Fruit fly (Drosophila melanogaster): ENCODE measurements around the gene yata.

yata gene

dm6 chr3R:29699220-29699619, 49.8 kb upstream of the yata start (continued):
- TF ChIP-seq Asciz (GFP tag; optimal IDR thresholded peaks at IDR 0.05) = no peak
- TF ChIP-seq Mad (GFP tag; optimal IDR thresholded peaks at IDR 0.05) = no peak
- TF ChIP-seq CG5953 (GFP tag; IDR thresholded peaks at IDR 0.05) = no peak
- TF ChIP-seq fu2 (GFP tag; optimal IDR thresholded peaks at IDR 0.05) = no peak
- TF ChIP-seq sna (GFP tag; IDR thresholded peaks at IDR 0.05; ENCODE audit: partially characterized antibody) = no peak
- TF ChIP-seq sima (GFP tag; optimal IDR thresholded peaks at IDR 0.05) = no peak
- TF ChIP-seq Trl (optimal IDR thresholded peaks at IDR 0.05) = no peak
- peak; percentile 51 for TF ChIP-seq Trl (GFP tag; optimal IDR thresholded peaks at IDR 0.05)
- no peak for TF ChIP-seq GATAe (GFP tag; conservative IDR thresholded peaks at IDR 0.05)
- TF ChIP-seq sisA (GFP tag; IDR thresholded peaks at IDR 0.05) = 0 out of 2 replicates have a peak, but pooled peaks have one; percentile 8
- no peak for TF ChIP-seq Abd-B (GFP tag; optimal IDR thresholded peaks at IDR 0.05)
- TF ChIP-seq Dip2 (GFP tag; IDR thresholded peaks at IDR 0.05) = no peak
- no peak for TF ChIP-seq CG8359 (GFP tag; optimal IDR thresholded peaks at IDR 0.05; ENCODE audit: borderline replicate concordance)
- TF ChIP-seq CG13287 (GFP tag; IDR thresholded peaks at IDR 0.05; ENCODE audit: partially characterized antibody) = no peak
- no peak for TF ChIP-seq Neu2 (GFP tag; optimal IDR thresholded peaks at IDR 0.05; ENCODE audit: borderline replicate concordance)
- TF ChIP-seq mld (GFP tag; IDR thresholded peaks at IDR 0.05; ENCODE audit: partially characterized antibody) = no peak
- no peak for TF ChIP-seq CG12104 (GFP tag; optimal IDR thresholded peaks at IDR 0.05)
- TF ChIP-seq CG2120 (GFP tag; optimal IDR thresholded peaks at IDR 0.05) = no peak
- no peak for TF ChIP-seq CG14965 (GFP tag; optimal IDR thresholded peaks at IDR 0.05; ENCODE audit: borderline replicate concordance)
- no peak for TF ChIP-seq CG10267 (tag; optimal IDR thresholded peaks at IDR 0.05)
- no peak for TF ChIP-seq Fer3 (tag; optimal IDR thresholded peaks at IDR 0.05)
- no peak for TF ChIP-seq kay (GFP tag; optimal IDR thresholded peaks at IDR 0.05)
- TF ChIP-seq gfzf (GFP tag; optimal IDR thresholded peaks at IDR 0.05) = no peak
- TF ChIP-seq Sry-β (GFP tag; optimal IDR thresholded peaks at IDR 0.05) = no peak
- TF ChIP-seq Hmr (GFP tag; optimal IDR thresholded peaks at IDR 0.05) = no peak
- TF ChIP-seq CG3838 (GFP tag; optimal IDR thresholded peaks at IDR 0.05) = no peak
- peak; percentile 73 for TF ChIP-seq gem (tag; optimal IDR thresholded peaks at IDR 0.05)
- TF ChIP-seq CG17359 (tag; optimal IDR thresholded peaks at IDR 0.05) = no peak
- no peak for TF ChIP-seq z (GFP tag; IDR thresholded peaks at IDR 0.05)
- TF ChIP-seq Lhr (GFP tag; optimal IDR thresholded peaks at IDR 0.05) = no peak
- TF ChIP-seq CG2116 (GFP tag; optimal IDR thresholded peaks at IDR 0.05) = no peak
- TF ChIP-seq gce (GFP tag; IDR thresholded peaks at IDR 0.05) = no peak
- TF ChIP-seq CG18476 (GFP tag; optimal IDR thresholded peaks at IDR 0.05) = no peak
- TF ChIP-seq Atf6 (GFP tag; IDR thresholded peaks at IDR 0.05) = no peak
- TF ChIP-seq Ravus (GFP tag; IDR thresholded peaks at IDR 0.05) = no peak
- TF ChIP-seq cato (GFP tag; optimal IDR thresholded peaks at IDR 0.05; ENCODE audit: borderline replicate concordance) = no peak
- TF ChIP-seq Optix (GFP tag; IDR thresholded peaks at IDR 0.05) = peak; percentile 27; the same call in 1 of the 3 replicates
- no peak for TF ChIP-seq CG43689 (GFP tag; IDR thresholded peaks at IDR 0.05)
- no peak for TF ChIP-seq HLH3B (GFP tag; IDR thresholded peaks at IDR 0.05)
- peak in 1 of 2 experiments; percentile 28 for TF ChIP-seq dpn (GFP tag; optimal IDR thresholded peaks at IDR 0.05)
- TF ChIP-seq CG12236 (GFP tag; optimal IDR thresholded peaks at IDR 0.05) = no peak
- TF ChIP-seq CG12769 (tag; optimal IDR thresholded peaks at IDR 0.05) = no peak
- TF ChIP-seq pum (GFP tag; optimal IDR thresholded peaks at IDR 0.05) = peak; percentile 60
- TF ChIP-seq CG18764 (GFP tag; optimal IDR thresholded peaks at IDR 0.05) = no peak
- no peak for TF ChIP-seq emc (GFP tag; optimal IDR thresholded peaks at IDR 0.05)
- no peak for TF ChIP-seq ewg (GFP tag; optimal IDR thresholded peaks at IDR 0.05)
- no peak for TF ChIP-seq CoRest (tag; optimal IDR thresholded peaks at IDR 0.05)
- TF ChIP-seq tna (GFP tag; IDR thresholded peaks at IDR 0.05; ENCODE audit: partially characterized antibody) = no peak
- TF ChIP-seq sug (tag; optimal IDR thresholded peaks at IDR 0.05) = no peak
- TF ChIP-seq CG9876 (GFP tag; optimal IDR thresholded peaks at IDR 0.05) = no peak
- TF ChIP-seq CG7839 (tag; optimal IDR thresholded peaks at IDR 0.05) = no peak

Data from whole organism, embryonic.